Worm (Caenorhabditis elegans) whole organism, young adult: Measurements from ENCODE around the gene Y45G5AM.4.
A peak's percentile ranks its signal among the peaks of the same experiment; 100 is the strongest.

Experiments used
- B0261.1 ChIP-seq: sonication (generic microtip); optimal IDR thresholded peaks from 2 replicates; lab custom pipeline; 2016; ENCODE audit warnings: mild to moderate bottlenecking, missing genetic modification characterization, moderate library complexity, missing compliant biosample characterization
- C06A6.2 ChIP-seq: fragments of 200-800 bp; sonication (Bioruptor generic); conservative IDR thresholded peaks from 2 replicates; pipeline ENCODE4 v1.3.6; 2022; ENCODE audit warnings: missing genetic modification characterization, missing compliant biosample characterization
- C17E4.6 ChIP-seq: fragments of 200-800 bp; sonication (Bioruptor generic); IDR thresholded peaks from 2 replicates; pipeline ENCODE4 v1.3.6; 2022; ENCODE audit warnings: missing genetic modification reagents, missing genetic modification characterization, missing compliant biosample characterization
- F23B12.7 ChIP-seq: sonication (generic microtip); optimal IDR thresholded peaks from 2 replicates; lab custom pipeline; 2017; ENCODE audit warnings: missing genetic modification characterization, mild to moderate bottlenecking, missing compliant biosample characterization, antibody characterized with exemption, moderate library complexity; ENCODE audit not compliant: insufficient read depth
- F37B4.10 ChIP-seq: fragments of 200-800 bp; sonication (Bioruptor generic); IDR thresholded peaks from 2 replicates; pipeline ENCODE4 v1.3.6; 2022; ENCODE audit warnings: missing genetic modification characterization, missing compliant biosample characterization
- F55B11.4 ChIP-seq: sonication (generic microtip); optimal IDR thresholded peaks from 2 replicates; lab custom pipeline; 2016; ENCODE audit warnings: missing compliant biosample characterization, missing genetic modification characterization, borderline replicate concordance; ENCODE audit not compliant: insufficient read depth
- F57A8.1 ChIP-seq: fragments of 200-800 bp; sonication (Bioruptor generic); optimal IDR thresholded peaks from 2 replicates; lab custom pipeline; 2018; ENCODE audit warnings: mild to moderate bottlenecking, missing genetic modification characterization, moderate library complexity, missing compliant biosample characterization
- T07F8.4 ChIP-seq: sonication (generic microtip); optimal IDR thresholded peaks from 2 replicates; lab custom pipeline; 2016; ENCODE audit warnings: mild to moderate bottlenecking, missing genetic modification characterization, moderate library complexity, missing compliant biosample characterization
- Y53G8AR.9 ChIP-seq: fragments of 200-800 bp; sonication (Bioruptor generic); conservative IDR thresholded peaks from 2 replicates; pipeline ENCODE4 v1.3.6; 2022; ENCODE audit warnings: missing genetic modification reagents, missing genetic modification characterization, missing compliant biosample characterization
- ama-1 ChIP-seq, 3 experiments: fragments of 150-350 bp in 1 of 3; sonication (generic microtip) in 2 of 3; optimal IDR thresholded peaks; 2 replicates each; lab custom pipeline; 2014 to 2018; ENCODE audit warnings: missing biosample characterization in 2 of 3, missing genetic modification characterization in 2 of 3, missing genetic modification reagents in 2 of 3
- athp-1 ChIP-seq: sonication (generic microtip); optimal IDR thresholded peaks from 2 replicates; lab custom pipeline; 2017; ENCODE audit warnings: mild to moderate bottlenecking, missing genetic modification characterization, missing compliant biosample characterization
- ceh-40 ChIP-seq: fragments of 200-800 bp; sonication (Bioruptor generic); IDR thresholded peaks from 2 replicates; pipeline ENCODE4 v1.3.6; 2022; ENCODE audit warnings: missing genetic modification characterization, missing compliant biosample characterization
- ceh-79 ChIP-seq: sonication (generic microtip); optimal IDR thresholded peaks from 2 replicates; lab custom pipeline; 2017; ENCODE audit warnings: mild to moderate bottlenecking, missing genetic modification characterization, missing compliant biosample characterization
- chd-7 ChIP-seq: sonication (generic microtip); optimal IDR thresholded peaks from 2 replicates; lab custom pipeline; 2016; ENCODE audit warnings: mild to moderate bottlenecking, missing genetic modification characterization, moderate library complexity, missing compliant biosample characterization
- die-1 ChIP-seq: sonication (generic microtip); optimal IDR thresholded peaks from 2 replicates; lab custom pipeline; 2016; ENCODE audit warnings: missing genotype, mild to moderate bottlenecking, missing genetic modification characterization, missing compliant biosample characterization
- dpff-1 ChIP-seq: sonication (generic microtip); optimal IDR thresholded peaks from 2 replicates; lab custom pipeline; 2017; ENCODE audit warnings: mild to moderate bottlenecking, missing genetic modification characterization, missing compliant biosample characterization
- efl-1 ChIP-seq: fragments of 150-350 bp; optimal IDR thresholded peaks from 2 replicates; lab custom pipeline; 2014; ENCODE audit warnings: missing biosample characterization, missing genetic modification reagents, missing genetic modification characterization
- egl-18 ChIP-seq: fragments of 200-800 bp; sonication (Bioruptor generic); IDR thresholded peaks from 2 replicates; pipeline ENCODE4 v1.3.6; 2022; ENCODE audit warnings: missing genetic modification reagents, missing genetic modification characterization, missing compliant biosample characterization
- ekl-4 ChIP-seq: fragments of 200-800 bp; sonication (Bioruptor generic); IDR thresholded peaks from 2 replicates; pipeline ENCODE4 v1.3.6; 2022; ENCODE audit warnings: missing genetic modification reagents, missing genetic modification characterization, missing compliant biosample characterization
- gei-17 ChIP-seq: fragments of 200-800 bp; sonication (Bioruptor generic); optimal IDR thresholded peaks from 2 replicates; lab custom pipeline; 2018; ENCODE audit warnings: mild to moderate bottlenecking, missing genetic modification characterization, missing compliant biosample characterization
- hlh-26 ChIP-seq: fragments of 200-800 bp; sonication (Bioruptor generic); conservative IDR thresholded peaks from 2 replicates; pipeline ENCODE4 v1.3.6; 2022; ENCODE audit warnings: missing genetic modification reagents, missing genetic modification characterization, missing compliant biosample characterization
- hmg-20 ChIP-seq: fragments of 200-800 bp; sonication (Bioruptor generic); IDR thresholded peaks from 2 replicates; pipeline ENCODE4 v1.3.6; 2022; ENCODE audit warnings: missing genetic modification reagents, missing genetic modification characterization, missing compliant biosample characterization
- let-526 ChIP-seq: fragments of 200-800 bp; sonication (Bioruptor generic); IDR thresholded peaks from 2 replicates; pipeline ENCODE4 v1.3.6; 2022; ENCODE audit warnings: missing genetic modification reagents, missing genetic modification characterization, missing compliant biosample characterization
- let-607 ChIP-seq, 2 experiments: fragments of 200-800 bp in 1 of 2; sonication (Bioruptor generic) in 1 of 2; sonication (generic microtip) in 1 of 2; optimal IDR thresholded peaks; 2 replicates each; lab custom pipeline; 2016 to 2018; ENCODE audit warnings: mild to moderate bottlenecking in 2 of 2, missing compliant biosample characterization in 2 of 2, missing genetic modification characterization in 2 of 2, moderate library complexity in 2 of 2, missing genotype in 1 of 2
- lin-26 ChIP-seq: fragments of 200-800 bp; sonication (Bioruptor generic); IDR thresholded peaks from 2 replicates; pipeline ENCODE4 v1.3.6; 2022; ENCODE audit warnings: missing genetic modification reagents, missing genetic modification characterization, missing compliant biosample characterization
- lin-54 ChIP-seq: fragments of 200-800 bp; sonication (Bioruptor generic); optimal IDR thresholded peaks from 2 replicates; lab custom pipeline; 2018; ENCODE audit warnings: mild to moderate bottlenecking, missing genetic modification characterization, missing compliant biosample characterization
- lir-1 ChIP-seq: fragments of 200-800 bp; sonication (Bioruptor generic); conservative IDR thresholded peaks from 2 replicates; pipeline ENCODE4 v1.3.6; 2022; ENCODE audit warnings: missing genetic modification reagents, missing genetic modification characterization, missing compliant biosample characterization
- madf-3 ChIP-seq: fragments of 200-800 bp; sonication (Bioruptor generic); IDR thresholded peaks from 2 replicates; pipeline ENCODE4 v1.3.6; 2022; ENCODE audit warnings: missing genetic modification reagents, missing genetic modification characterization, missing compliant biosample characterization
- madf-8 ChIP-seq: fragments of 200-800 bp; sonication (Bioruptor generic); conservative IDR thresholded peaks from 2 replicates; pipeline ENCODE4 v1.3.6; 2022; ENCODE audit warnings: missing genetic modification reagents, missing genetic modification characterization, missing compliant biosample characterization
- nfyb-1 ChIP-seq: fragments of 200-800 bp; sonication (Bioruptor generic); IDR thresholded peaks from 2 replicates; pipeline ENCODE4 v1.3.6; 2022; ENCODE audit warnings: missing genetic modification reagents, missing genetic modification characterization, missing compliant biosample characterization
- nhr-90 ChIP-seq: sonication (generic microtip); optimal IDR thresholded peaks from 2 replicates; lab custom pipeline; 2016; ENCODE audit warnings: missing genotype, mild to moderate bottlenecking, missing genetic modification characterization, missing compliant biosample characterization
- pbrm-1 ChIP-seq: fragments of 200-800 bp; sonication (Bioruptor generic); IDR thresholded peaks from 2 replicates; pipeline ENCODE4 v1.3.6; 2022; ENCODE audit warnings: missing genetic modification reagents, missing genetic modification characterization, missing compliant biosample characterization
- repo-1 ChIP-seq: sonication (generic microtip); optimal IDR thresholded peaks from 2 replicates; lab custom pipeline; 2017; ENCODE audit warnings: mild to moderate bottlenecking, missing genetic modification characterization, missing compliant biosample characterization
- sdz-38 ChIP-seq: sonication (generic microtip); optimal IDR thresholded peaks from 2 replicates; lab custom pipeline; 2016; ENCODE audit warnings: missing genotype, missing genetic modification characterization, missing compliant biosample characterization
- sea-2 ChIP-seq: fragments of 200-800 bp; sonication (Bioruptor generic); IDR thresholded peaks from 2 replicates; pipeline ENCODE4 v1.3.6; 2022; ENCODE audit warnings: missing genetic modification characterization, missing compliant biosample characterization
- snpc-1.1 ChIP-seq: sonication (generic microtip); optimal IDR thresholded peaks from 2 replicates; lab custom pipeline; 2017; ENCODE audit warnings: missing genetic modification characterization, mild to moderate bottlenecking, missing compliant biosample characterization, antibody characterized with exemption, moderate library complexity, missing genotype, missing genetic modification reagents; ENCODE audit not compliant: insufficient read depth
- snpc-3.4 ChIP-seq: sonication (generic microtip); optimal IDR thresholded peaks from 2 replicates; lab custom pipeline; 2017; ENCODE audit warnings: missing genetic modification characterization, mild to moderate bottlenecking, missing compliant biosample characterization, antibody characterized with exemption, moderate library complexity, missing genotype, missing genetic modification reagents
- tbp1 ChIP-seq: fragments of 200-800 bp; sonication (Bioruptor generic); optimal IDR thresholded peaks from 2 replicates; lab custom pipeline; 2018; ENCODE audit warnings: mild to moderate bottlenecking, missing genetic modification characterization, missing compliant biosample characterization
- tbx-9 ChIP-seq: sonication (generic microtip); optimal IDR thresholded peaks from 2 replicates; lab custom pipeline; 2016; ENCODE audit warnings: borderline replicate concordance, missing genetic modification characterization, inconsistent platforms, missing compliant biosample characterization
- tlf-1 ChIP-seq: fragments of 200-800 bp; sonication (Bioruptor generic); optimal IDR thresholded peaks from 2 replicates; lab custom pipeline; 2018; ENCODE audit warnings: mild to moderate bottlenecking, missing genetic modification characterization, missing compliant biosample characterization
- unc-62 ChIP-seq: fragments of 150-350 bp; optimal IDR thresholded peaks from 2 replicates; lab custom pipeline; 2014; ENCODE audit warnings: missing biosample characterization, missing genetic modification reagents, missing genetic modification characterization
- zfh-2 ChIP-seq: fragments of 200-800 bp; sonication (Bioruptor generic); conservative IDR thresholded peaks from 2 replicates; pipeline ENCODE4 v1.3.6; 2022; ENCODE audit warnings: missing genetic modification reagents, missing genetic modification characterization, missing compliant biosample characterization
- zim-3 ChIP-seq: sonication (generic microtip); optimal IDR thresholded peaks from 2 replicates; lab custom pipeline; 2017; ENCODE audit warnings: mild to moderate bottlenecking, missing genetic modification characterization, moderate library complexity, missing compliant biosample characterization
- ztf-18 ChIP-seq: sonication (generic microtip); optimal IDR thresholded peaks from 2 replicates; lab custom pipeline; 2016; ENCODE audit warnings: missing genotype, mild to moderate bottlenecking, missing genetic modification characterization, missing compliant biosample characterization
- ztf-22 ChIP-seq: fragments of 200-800 bp; sonication (Bioruptor generic); optimal IDR thresholded peaks from 2 replicates; lab custom pipeline; 2018; ENCODE audit warnings: mild to moderate bottlenecking, missing genetic modification characterization, moderate library complexity, missing compliant biosample characterization
- ztf-28 ChIP-seq: fragments of 200-800 bp; sonication (Bioruptor generic); IDR thresholded peaks from 2 replicates; pipeline ENCODE4 v1.3.6; 2022; ENCODE audit warnings: missing genetic modification reagents, missing genetic modification characterization, missing compliant biosample characterization
- ztf-6 ChIP-seq: fragments of 200-800 bp; sonication (Bioruptor generic); IDR thresholded peaks from 2 replicates; pipeline ENCODE4 v1.3.6; 2022; ENCODE audit warnings: missing genetic modification reagents, missing genetic modification characterization, missing compliant biosample characterization

Y45G5AM.4 gene

DNA sequence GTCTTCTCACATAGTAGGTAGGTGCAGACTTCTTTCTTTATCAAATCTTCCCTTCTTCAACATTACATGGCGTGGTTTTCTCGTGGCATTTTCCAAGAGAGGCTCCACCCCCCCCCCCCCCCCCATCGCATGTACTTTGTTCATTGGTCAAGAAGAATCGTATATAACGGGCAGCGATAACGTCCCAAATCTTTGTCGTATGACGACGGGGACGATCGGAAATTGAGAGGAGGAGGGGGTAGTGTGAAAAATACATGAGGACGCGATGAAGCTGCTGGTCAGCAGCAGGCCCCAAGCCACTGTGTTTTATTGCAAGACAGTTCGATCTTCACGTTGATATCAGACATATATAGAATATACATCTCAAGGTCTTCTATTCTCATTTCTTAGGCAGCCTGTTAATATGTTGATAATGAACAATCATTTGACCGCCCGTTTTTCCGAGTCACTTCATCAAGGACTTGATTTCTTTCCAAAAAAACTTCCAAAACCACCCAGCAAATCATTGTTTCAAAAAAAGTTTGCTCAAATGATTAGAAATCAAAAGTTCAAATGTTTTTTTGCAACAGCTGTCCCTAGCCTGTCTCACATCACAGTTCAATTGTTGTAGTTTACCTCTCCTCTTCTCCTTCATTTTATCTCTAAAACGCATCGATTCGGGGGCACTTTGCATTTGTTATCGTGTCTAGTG is 23.6 kb downstream of the Y45G5AM.4 start:
- TF ChIP-seq sea-2 (GFP tag; lab: Robert Waterston, UW), result no peak
- TF ChIP-seq repo-1 (tag; lab: Kevin White, UChicago), result no peak
- TF ChIP-seq sdz-38 (tag; lab: Kevin White, UChicago), result no peak
- TF ChIP-seq zim-3 (tag; lab: Kevin White, UChicago), result no peak
- TF ChIP-seq pbrm-1 (GFP tag; lab: Robert Waterston, UW), result no peak
- no peak for TF ChIP-seq ceh-40 (GFP tag; lab: Robert Waterston, UW)
- TF ChIP-seq madf-3, result no peak
- no peak for TF ChIP-seq ztf-28 (GFP tag; lab: Robert Waterston, UW)
- peak; percentile 50; the same call in 1 of the 2 replicates for TF ChIP-seq lin-26 (GFP tag; lab: Robert Waterston, UW)
- no peak for TF ChIP-seq hlh-26 (GFP tag; lab: Robert Waterston, UW)
- TF ChIP-seq F37B4.10, result no peak
- TF ChIP-seq madf-8 (GFP tag; lab: Robert Waterston, UW), result no peak
- peak; percentile 78 for TF ChIP-seq nfyb-1 (GFP tag; lab: Robert Waterston, UW)
- no peak for TF ChIP-seq ztf-6 (GFP tag; lab: Robert Waterston, UW)
- no peak for TF ChIP-seq egl-18 (GFP tag; lab: Robert Waterston, UW)
- TF ChIP-seq B0261.1 (tag; lab: Kevin White, UChicago), result no peak
- TF ChIP-seq gei-17 (GFP tag; lab: Kevin White, UChicago), result no peak
- no peak for TF ChIP-seq tbx-9 (tag; lab: Kevin White, UChicago)
- no peak for TF ChIP-seq let-607 (tag; optimal IDR thresholded peaks at IDR 0.05; lab: Kevin White, UChicago)
- TF ChIP-seq tbp1 (GFP tag; lab: Kevin White, UChicago), result peak; percentile 36
- no peak for TF ChIP-seq hmg-20
- TF ChIP-seq dpff-1 (tag; lab: Kevin White, UChicago), result no peak
- TF ChIP-seq lin-54 (GFP tag; lab: Kevin White, UChicago), result no peak
- TF ChIP-seq ztf-18, result no peak
- no peak for TF ChIP-seq lir-1 (GFP tag; lab: Robert Waterston, UW)
- no peak for TF ChIP-seq die-1 (tag; lab: Kevin White, UChicago)
- TF ChIP-seq C17E4.6 (GFP tag; lab: Robert Waterston, UW), result no peak
- no peak for TF ChIP-seq F55B11.4 (tag; lab: Kevin White, UChicago)
- no peak for TF ChIP-seq Y53G8AR.9
- no peak for TF ChIP-seq efl-1 (GFP tag; lab: Kevin White, UChicago)
- TF ChIP-seq C06A6.2 (GFP tag; lab: Robert Waterston, UW), result no peak
- TF ChIP-seq tlf-1 (GFP tag; lab: Kevin White, UChicago), result no peak
- peak; percentile 31; the same call in 1 of the 2 replicates for TF ChIP-seq ekl-4 (GFP tag; lab: Robert Waterston, UW)
- TF ChIP-seq nhr-90 (tag; lab: Kevin White, UChicago), result no peak
- peak; percentile 15 for TF ChIP-seq ama-1 (optimal IDR thresholded peaks at IDR 0.05; lab: Kevin White, UChicago)
- no peak for TF ChIP-seq ama-1 (GFP tag; optimal IDR thresholded peaks at IDR 0.05; lab: Kevin White, UChicago)
- no peak for TF ChIP-seq snpc-3.4 (tag; lab: Kevin White, UChicago)
- TF ChIP-seq T07F8.4 (tag; lab: Kevin White, UChicago), result no peak
- TF ChIP-seq athp-1 (tag; lab: Kevin White, UChicago), result no peak
- 0 out of 2 replicates have a peak, but pooled peaks have one; percentile 19 for TF ChIP-seq let-526 (GFP tag; lab: Robert Waterston, UW)
- TF ChIP-seq ztf-22 (GFP tag; lab: Kevin White, UChicago), result peak; percentile 62
- no peak for TF ChIP-seq snpc-1.1 (tag; lab: Kevin White, UChicago)
- TF ChIP-seq chd-7, result peak; percentile 7
- TF ChIP-seq zfh-2 (GFP tag; lab: Robert Waterston, UW), result peak; percentile 65
- TF ChIP-seq unc-62 (GFP tag; lab: Kevin White, UChicago), result no peak
- no peak for TF ChIP-seq F57A8.1 (GFP tag; lab: Kevin White, UChicago)
- TF ChIP-seq F23B12.7 (tag; lab: Kevin White, UChicago), result no peak
- peak; percentile 42 for TF ChIP-seq ceh-79 (tag; lab: Kevin White, UChicago)
